Worm (Caenorhabditis elegans) whole organism, L1 larva: Measurements from ENCODE around the gene dsb-1.

Experiments
- C04F5.9 ChIP-seq: sonication (generic microtip); optimal IDR thresholded peaks from 2 replicates; lab custom pipeline; 2016; ENCODE audit warnings: missing genetic modification characterization, missing compliant biosample characterization
- C16A3.4 ChIP-seq: fragments of 150-350 bp; optimal IDR thresholded peaks from 2 replicates; lab custom pipeline; 2014; ENCODE audit warnings: missing biosample characterization, missing genetic modification characterization
- F16B12.6 ChIP-seq: fragments of 150-350 bp; optimal IDR thresholded peaks from 2 replicates; lab custom pipeline; 2014; ENCODE audit warnings: missing biosample characterization, missing genetic modification characterization
- aly-2 ChIP-seq: fragments of 150-350 bp; optimal IDR thresholded peaks from 2 replicates; lab custom pipeline; 2014; ENCODE audit warnings: missing biosample characterization, missing genetic modification characterization
- ama-1 ChIP-seq: fragments of 150-350 bp; optimal IDR thresholded peaks from 2 replicates; lab custom pipeline; 2014
- blmp-1 ChIP-seq: fragments of 150-350 bp; optimal IDR thresholded peaks from 2 replicates; lab custom pipeline; 2014; ENCODE audit warnings: missing biosample characterization, missing genetic modification characterization
- ceh-63 ChIP-seq: fragments of 200-800 bp; sonication (Bioruptor generic); optimal IDR thresholded peaks from 2 replicates; lab custom pipeline; 2018; ENCODE audit warnings: mild to moderate bottlenecking, missing genetic modification characterization, missing compliant biosample characterization
- ceh-8 ChIP-seq: fragments of 200-800 bp; sonication (Bioruptor generic); optimal IDR thresholded peaks from 2 replicates; lab custom pipeline; 2018; ENCODE audit warnings: mild to moderate bottlenecking, missing genetic modification characterization, moderate library complexity, missing compliant biosample characterization
- ceh-82 ChIP-seq, 3 experiments: fragments of 150-350 bp in 1 of 3; sonication (generic microtip) in 2 of 3; optimal IDR thresholded peaks; 2 replicates each; lab custom pipeline; 2014 to 2017; ENCODE audit warnings: missing biosample characterization in 3 of 3, missing genetic modification characterization in 3 of 3
- ceh-90 ChIP-seq: sonication (generic microtip); optimal IDR thresholded peaks from 2 replicates; lab custom pipeline; 2016; ENCODE audit warnings: missing genetic modification characterization, missing compliant biosample characterization
- ces-1 ChIP-seq: fragments of 150-350 bp; optimal IDR thresholded peaks from 2 replicates; lab custom pipeline; 2014; ENCODE audit warnings: missing biosample characterization, missing genetic modification reagents, missing genetic modification characterization
- dpl-1 ChIP-seq, 3 experiments: fragments of 150-350 bp in 2 of 3; sonication (generic microtip) in 1 of 3; optimal IDR thresholded peaks; 2 replicates each; lab custom pipeline; 2014 to 2017; ENCODE audit warnings: missing biosample characterization in 3 of 3, missing genetic modification characterization in 3 of 3, missing genetic modification reagents in 3 of 3
- dsc-1 ChIP-seq: sonication (generic microtip); optimal IDR thresholded peaks from 2 replicates; lab custom pipeline; 2016; ENCODE audit warnings: mild to moderate bottlenecking, missing genetic modification characterization, missing compliant biosample characterization
- efl-1 ChIP-seq, 4 experiments: fragments of 150-350 bp; optimal IDR thresholded peaks in 3 of 4; peaks in 1 of 4; 1 replicate in 1 of 4; 2 replicates in 3 of 4; lab custom pipeline; 2014; ENCODE audit warnings: missing biosample characterization in 2 of 4, missing genetic modification characterization in 2 of 4, missing genetic modification reagents in 2 of 4
- elt-2 ChIP-seq: sonication (generic microtip); optimal IDR thresholded peaks from 2 replicates; lab custom pipeline; 2016; ENCODE audit warnings: missing genetic modification characterization, mild to moderate bottlenecking, inconsistent platforms, missing compliant biosample characterization, missing genetic modification reagents
- elt-3 ChIP-seq, 6 experiments: fragments of 150-350 bp in 1 of 6; sonication (generic microtip); optimal IDR thresholded peaks; 2 replicates each; lab custom pipeline; 2017 to 2018; ENCODE audit warnings: missing biosample characterization in 6 of 6, missing genetic modification characterization in 6 of 6, inconsistent platforms in 1 of 6
- fos-1 ChIP-seq: fragments of 150-350 bp; optimal IDR thresholded peaks from 2 replicates; lab custom pipeline; 2014; ENCODE audit warnings: missing biosample characterization, missing genetic modification characterization
- grh-1 ChIP-seq: fragments of 200-800 bp; sonication (Bioruptor generic); IDR thresholded peaks from 2 replicates; pipeline ENCODE4 v1.3.6; 2022; ENCODE audit warnings: missing genetic modification reagents, missing genetic modification characterization, missing compliant biosample characterization
- hpl-2 ChIP-seq: fragments of 150-350 bp; optimal IDR thresholded peaks from 2 replicates; lab custom pipeline; 2014; ENCODE audit warnings: missing biosample characterization, missing genetic modification reagents, missing genetic modification characterization
- irx-1 ChIP-seq: sonication (generic microtip); optimal IDR thresholded peaks from 2 replicates; lab custom pipeline; 2016; ENCODE audit warnings: missing genetic modification characterization, missing compliant biosample characterization
- jun-1 ChIP-seq: fragments of 150-350 bp; optimal IDR thresholded peaks from 2 replicates; lab custom pipeline; 2014; ENCODE audit warnings: missing biosample characterization, missing genetic modification reagents, missing genetic modification characterization
- lin-35 ChIP-seq, 2 experiments: fragments of 150-350 bp; optimal IDR thresholded peaks; 2 replicates each; lab custom pipeline; 2014; ENCODE audit warnings: missing biosample characterization in 2 of 2, missing genetic modification characterization in 2 of 2, missing genetic modification reagents in 2 of 2
- lir-3 ChIP-seq: sonication (generic microtip); optimal IDR thresholded peaks from 2 replicates; lab custom pipeline; 2016; ENCODE audit warnings: mild to moderate bottlenecking, missing genetic modification characterization, moderate library complexity, missing compliant biosample characterization; ENCODE audit not compliant: poor library complexity
- lsy-2 ChIP-seq, 2 experiments: fragments of 150-350 bp; optimal IDR thresholded peaks; 2 replicates each; lab custom pipeline; 2014; ENCODE audit warnings: missing biosample characterization in 2 of 2, missing genetic modification characterization in 2 of 2
- mef-2 ChIP-seq: fragments of 150-350 bp; optimal IDR thresholded peaks from 2 replicates; lab custom pipeline; 2014; ENCODE audit warnings: missing biosample characterization, missing genetic modification characterization
- mep-1 ChIP-seq: fragments of 150-350 bp; optimal IDR thresholded peaks from 2 replicates; lab custom pipeline; 2014; ENCODE audit warnings: missing biosample characterization, missing genetic modification characterization
- nhr-20 ChIP-seq: sonication (generic microtip); optimal IDR thresholded peaks from 2 replicates; lab custom pipeline; 2016; ENCODE audit warnings: mild to moderate bottlenecking, missing genetic modification characterization, missing compliant biosample characterization
- nhr-71 ChIP-seq: sonication (generic microtip); optimal IDR thresholded peaks from 2 replicates; lab custom pipeline; 2016; ENCODE audit warnings: mild to moderate bottlenecking, missing genetic modification characterization, moderate library complexity, missing compliant biosample characterization
- nhr-76 ChIP-seq: sonication (generic microtip); optimal IDR thresholded peaks from 2 replicates; lab custom pipeline; 2017; ENCODE audit warnings: missing biosample characterization, missing genetic modification characterization
- nhr-77 ChIP-seq: fragments of 150-350 bp; optimal IDR thresholded peaks from 2 replicates; lab custom pipeline; 2014; ENCODE audit warnings: missing biosample characterization, missing genetic modification characterization
- nhr-84 ChIP-seq: sonication (generic microtip); optimal IDR thresholded peaks from 2 replicates; lab custom pipeline; 2017; ENCODE audit warnings: missing biosample characterization, missing genetic modification characterization
- nhr-85 ChIP-seq: sonication (generic microtip); peaks from one replicate; lab custom pipeline; 2016; ENCODE audit warnings: missing genetic modification characterization, inconsistent platforms, missing compliant biosample characterization
- nhr-90 ChIP-seq: sonication (generic microtip); optimal IDR thresholded peaks from 2 replicates; lab custom pipeline; 2016; ENCODE audit warnings: mild to moderate bottlenecking, missing genetic modification characterization, missing compliant biosample characterization; ENCODE audit not compliant: poor library complexity
- pax-3 ChIP-seq: fragments of 200-800 bp; sonication (Bioruptor generic); optimal IDR thresholded peaks from 2 replicates; lab custom pipeline; 2018; ENCODE audit warnings: mild to moderate bottlenecking, missing genetic modification characterization, moderate library complexity, missing compliant biosample characterization
- pqm-1 ChIP-seq: sonication (generic microtip); optimal IDR thresholded peaks from 3 replicates; lab custom pipeline; 2017; ENCODE audit warnings: missing biosample characterization, missing genetic modification characterization
- snpc-4 ChIP-seq: fragments of 150-350 bp; optimal IDR thresholded peaks from 2 replicates; lab custom pipeline; 2014; ENCODE audit warnings: missing biosample characterization, missing genetic modification characterization
- snu-23 ChIP-seq: sonication (generic microtip); optimal IDR thresholded peaks from 2 replicates; lab custom pipeline; 2016; ENCODE audit warnings: missing genetic modification characterization, missing compliant biosample characterization
- sox-4 ChIP-seq: sonication (generic microtip); optimal IDR thresholded peaks from 2 replicates; lab custom pipeline; 2016; ENCODE audit warnings: missing genetic modification characterization, missing compliant biosample characterization
- tbx-2 ChIP-seq: sonication (generic microtip); optimal IDR thresholded peaks from 2 replicates; lab custom pipeline; 2016; ENCODE audit warnings: missing genetic modification characterization, missing compliant biosample characterization
- unc-130 ChIP-seq: fragments of 150-350 bp; optimal IDR thresholded peaks from 2 replicates; lab custom pipeline; 2017; ENCODE audit warnings: missing biosample characterization, missing genetic modification characterization, inconsistent platforms
- unc-30 ChIP-seq: sonication (generic microtip); optimal IDR thresholded peaks from 2 replicates; lab custom pipeline; 2017; ENCODE audit warnings: missing biosample characterization, missing genetic modification characterization
- unc-62 ChIP-seq: fragments of 150-350 bp; optimal IDR thresholded peaks from 2 replicates; lab custom pipeline; 2014; ENCODE audit warnings: missing biosample characterization, missing genetic modification reagents, missing genetic modification characterization
- xbp-1 ChIP-seq: sonication (generic microtip); optimal IDR thresholded peaks from 2 replicates; lab custom pipeline; 2016; ENCODE audit warnings: missing genetic modification characterization, missing compliant biosample characterization
- ztf-11 ChIP-seq, 2 experiments: sonication (generic microtip); optimal IDR thresholded peaks; 2 replicates each; lab custom pipeline; 2016 to 2017; ENCODE audit warnings: missing genetic modification characterization in 2 of 2, missing biosample characterization in 1 of 2, missing compliant biosample characterization in 1 of 2
- ztf-4 ChIP-seq: fragments of 150-350 bp; optimal IDR thresholded peaks from 2 replicates; lab custom pipeline; 2014; ENCODE audit warnings: missing biosample characterization, missing genetic modification characterization

The dsb-1 gene

ce11 chrIV:12391003-12391637 lies 17.6 kb upstream of the dsb-1 start, which contains the start of the genes rps-23 and dpm-3 (continued):
- TF ChIP-seq nhr-76 (tag; lab: Kevin White, UChicago) (no peak), ces-1 (GFP tag; lab: Kevin White, UChicago) (no peak), aly-2 (tag; lab: Kevin White, UChicago) (peak; percentile 81), mef-2 (no peak), unc-62 (GFP tag; lab: Kevin White, UChicago) (no peak), fos-1 (tag; lab: Kevin White, UChicago) (peak; percentile 91), pax-3 (peak; percentile 95), nhr-90 (tag; lab: Kevin White, UChicago) (peak; percentile 95), ztf-11 (tag; optimal IDR thresholded peaks at IDR 0.05; lab: Kevin White, UChicago) (peak in 1 of 2 experiments; percentile 89), pqm-1 (tag; lab: Kevin White, UChicago) (no peak), C04F5.9 (peak; percentile 91), unc-130 (peak; percentile 98), F16B12.6 (tag; lab: Kevin White, UChicago) (peak; percentile 72), ceh-8 (GFP tag; lab: Kevin White, UChicago) (peak; percentile 46), ama-1 (lab: Kevin White, UChicago) (peak; percentile 20), nhr-84 (tag; lab: Kevin White, UChicago) (no peak), C16A3.4 (tag; lab: Kevin White, UChicago) (peak; percentile 97), irx-1 (tag; lab: Kevin White, UChicago) (peak; percentile 89), efl-1 (optimal IDR thresholded peaks at IDR 0.05; lab: Kevin White, UChicago) (peak; percentile 93 to 96), efl-1 (GFP tag; optimal IDR thresholded peaks at IDR 0.05 in 1 of 2; lab: Kevin White, UChicago) (peak; percentile 87 to 98), lin-35 (GFP tag; optimal IDR thresholded peaks at IDR 0.05; lab: Kevin White, UChicago) (peak; percentile 88 to 93), unc-30 (tag; lab: Kevin White, UChicago) (no peak), xbp-1 (peak; percentile 94), ceh-90 (tag; lab: Kevin White, UChicago) (peak; percentile 85), lir-3 (tag; lab: Kevin White, UChicago) (peak; percentile 96), jun-1 (tag; lab: Kevin White, UChicago) (peak; percentile 86), elt-2 (tag; lab: Kevin White, UChicago) (peak; percentile 79), nhr-77 (tag; lab: Kevin White, UChicago) (peak; percentile 84), sox-4 (peak; percentile 79), tbx-2 (tag; lab: Kevin White, UChicago) (peak; percentile 95), ztf-4 (tag; lab: Kevin White, UChicago) (peak; percentile 83), hpl-2 (peak; percentile 55), snpc-4 (tag; lab: Kevin White, UChicago) (peak; percentile 75), ceh-82 (tag; optimal IDR thresholded peaks at IDR 0.05; lab: Kevin White, UChicago) (peak; percentile 91 to 98 (median 93))
- TF ChIP-seq, all 84 proteins: peak for 66

- TF ChIP-seq dsc-1: peak; percentile 45
- TF ChIP-seq efl-1 (optimal IDR thresholded peaks at IDR 0.05; lab: Kevin White, UChicago): peak; percentile 23 to 28
- peak in 1 of 2 experiments; percentile 6 for TF ChIP-seq efl-1 (GFP tag; optimal IDR thresholded peaks at IDR 0.05 in 1 of 2; lab: Kevin White, UChicago)
- peak; percentile 56 for TF ChIP-seq ztf-4 (tag; lab: Kevin White, UChicago)
- no peak for TF ChIP-seq lir-3 (tag; lab: Kevin White, UChicago)
- peak in 1 of 2 experiments; percentile 50 for TF ChIP-seq lin-35 (GFP tag; optimal IDR thresholded peaks at IDR 0.05; lab: Kevin White, UChicago)
- TF ChIP-seq nhr-85 (tag; lab: Kevin White, UChicago): peak; percentile 80
- TF ChIP-seq ceh-63 (GFP tag; lab: Kevin White, UChicago): no peak
- peak; percentile 15 for TF ChIP-seq jun-1 (tag; lab: Kevin White, UChicago)
- TF ChIP-seq ztf-11 (tag; optimal IDR thresholded peaks at IDR 0.05; lab: Kevin White, UChicago): no peak
- peak; percentile 16 to 54 for TF ChIP-seq lsy-2 (tag; optimal IDR thresholded peaks at IDR 0.05; lab: Kevin White, UChicago)
- no peak for TF ChIP-seq pax-3
- TF ChIP-seq mep-1 (tag; lab: Kevin White, UChicago): peak; percentile 73
- TF ChIP-seq dpl-1 (GFP tag; optimal IDR thresholded peaks at IDR 0.05; lab: Kevin White, UChicago): peak in 2 of 3 experiments; percentile 0 to 33
- peak; percentile 99 for TF ChIP-seq blmp-1
- TF ChIP-seq nhr-71 (tag; lab: Kevin White, UChicago): no peak
- peak; percentile 18 for TF ChIP-seq snu-23 (GFP tag; lab: Kevin White, UChicago)
- TF ChIP-seq nhr-90 (tag; lab: Kevin White, UChicago): peak; percentile 19
- TF ChIP-seq grh-1 (GFP tag; lab: Robert Waterston, UW): peak; percentile 67
- peak in 1 of 6 experiments; percentile 28 for TF ChIP-seq elt-3 (tag; optimal IDR thresholded peaks at IDR 0.05; lab: Kevin White, UChicago)
- TF ChIP-seq nhr-20 (tag; lab: Kevin White, UChicago): peak; percentile 15
Measured at ce11 chrIV:12396645-12397258, 12.0 kb upstream of the dsb-1 start.
